Worm (Caenorhabditis elegans): ENCODE results near the gene dhp-2.

- TF ChIP-seq F37D6.2 (tag; optimal IDR thresholded peaks at IDR 0.05), result no peak
- TF ChIP-seq sdz-12 (GFP tag; optimal IDR thresholded peaks at IDR 0.05), result no peak
- TF ChIP-seq unc-130 (GFP tag; optimal IDR thresholded peaks at IDR 0.05), result no peak
- TF ChIP-seq skn-1 (tag; optimal IDR thresholded peaks at IDR 0.05), result no peak
- TF ChIP-seq lin-38 (GFP tag; IDR thresholded peaks at IDR 0.05), result no peak
- TF ChIP-seq fos-1 (tag; optimal IDR thresholded peaks at IDR 0.05), result no peak
- TF ChIP-seq lsy-2 (tag; optimal IDR thresholded peaks at IDR 0.05), result no peak
Observed at ce11 chrIV:10009536-10009935, 31.6 kb downstream of the dhp-2 start, which contains the start of gene magu-4.

Data from whole organism, L4 larva.